Worm (Caenorhabditis elegans) whole organism, L3 larva: ENCODE data around the gene F54E4.4.

Experiments
- ceh-28 ChIP-seq: fragments of 150-350 bp; optimal IDR thresholded peaks from 2 replicates; lab custom pipeline; 2014; ENCODE audit warnings: missing biosample characterization, missing genetic modification reagents, missing genetic modification characterization
- daf-12 ChIP-seq: fragments of 150-350 bp; optimal IDR thresholded peaks from 2 replicates; lab custom pipeline; 2014; ENCODE audit warnings: missing biosample characterization, missing genetic modification reagents, missing genetic modification characterization
- elt-3 ChIP-seq, 3 experiments: fragments of 150-350 bp in 1 of 3; sonication (generic microtip) in 2 of 3; optimal IDR thresholded peaks; 2 replicates in 2 of 3; 4 replicates in 1 of 3; lab custom pipeline; 2014 to 2017; ENCODE audit warnings: missing biosample characterization in 3 of 3, missing genetic modification characterization in 3 of 3
- fkh-10 ChIP-seq: sonication (generic microtip); optimal IDR thresholded peaks from 2 replicates; lab custom pipeline; 2017; ENCODE audit warnings: missing biosample characterization, missing genetic modification reagents, missing genetic modification characterization
- lsy-12 ChIP-seq: sonication (generic microtip); optimal IDR thresholded peaks from 2 replicates; lab custom pipeline; 2016; ENCODE audit warnings: mild to moderate bottlenecking, missing genetic modification characterization, missing compliant biosample characterization
- mdl-1 ChIP-seq: fragments of 150-350 bp; optimal IDR thresholded peaks from 2 replicates; lab custom pipeline; 2014; ENCODE audit warnings: missing biosample characterization, missing genetic modification characterization
- mml-1 ChIP-seq: fragments of 150-350 bp; sonication (generic microtip); optimal IDR thresholded peaks from 3 replicates; lab custom pipeline; 2014; ENCODE audit warnings: missing biosample characterization, missing genetic modification characterization
- nfya-1 ChIP-seq: sonication (generic microtip); optimal IDR thresholded peaks from 2 replicates; lab custom pipeline; 2017; ENCODE audit warnings: missing genetic modification characterization, mild to moderate bottlenecking, missing compliant biosample characterization, antibody characterized with exemption, moderate library complexity; ENCODE audit not compliant: insufficient read depth
- nhr-23 ChIP-seq: fragments of 150-350 bp; optimal IDR thresholded peaks from 2 replicates; lab custom pipeline; 2014; ENCODE audit warnings: missing biosample characterization, missing genetic modification reagents, missing genetic modification characterization
- nhr-25 ChIP-seq: sonication (generic microtip); optimal IDR thresholded peaks from 2 replicates; lab custom pipeline; 2017; ENCODE audit warnings: missing biosample characterization, missing genetic modification characterization
- sea-2 ChIP-seq: fragments of 150-350 bp; sonication (generic microtip); optimal IDR thresholded peaks from 4 replicates; lab custom pipeline; 2014; ENCODE audit warnings: missing biosample characterization, missing genetic modification reagents, missing genetic modification characterization
- ztf-11 ChIP-seq: fragments of 150-350 bp; optimal IDR thresholded peaks from 2 replicates; lab custom pipeline; 2014; ENCODE audit warnings: missing biosample characterization, missing genetic modification characterization

F54E4.4 gene

DNA sequence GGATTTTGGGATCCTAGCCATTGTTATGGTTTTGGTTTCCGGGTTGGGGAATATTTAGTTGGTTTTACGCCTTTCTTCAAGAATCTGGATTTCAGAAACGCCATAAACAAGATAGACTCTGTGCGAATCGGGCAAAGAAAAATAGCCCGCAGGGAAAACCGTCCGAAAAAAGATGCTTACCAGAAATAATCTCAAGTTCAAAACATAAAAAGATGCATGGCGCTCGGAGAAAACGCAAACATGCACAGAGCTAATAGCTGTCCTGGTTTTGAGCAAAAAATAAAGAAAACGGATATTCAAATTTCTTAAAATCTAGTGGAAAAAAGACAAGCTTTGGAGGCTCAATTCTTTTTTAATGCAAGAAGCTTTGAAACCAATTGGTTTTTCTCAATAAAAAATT is 46.0 kb downstream of the F54E4.4 start, which contains the start of gene C44H4.6:
C44H4.6 (minus strand) TSS at position 101 of the 400 bp plus-strand sequence.
- TF ChIP-seq sea-2 (GFP tag; lab: Kevin White, UChicago), result no peak
- TF ChIP-seq nhr-23 (tag; lab: Kevin White, UChicago), result no peak
- TF ChIP-seq elt-3 (tag; optimal IDR thresholded peaks at IDR 0.05; lab: Kevin White, UChicago), result no peak
- TF ChIP-seq mdl-1 (tag; lab: Kevin White, UChicago), result no peak

DNA sequence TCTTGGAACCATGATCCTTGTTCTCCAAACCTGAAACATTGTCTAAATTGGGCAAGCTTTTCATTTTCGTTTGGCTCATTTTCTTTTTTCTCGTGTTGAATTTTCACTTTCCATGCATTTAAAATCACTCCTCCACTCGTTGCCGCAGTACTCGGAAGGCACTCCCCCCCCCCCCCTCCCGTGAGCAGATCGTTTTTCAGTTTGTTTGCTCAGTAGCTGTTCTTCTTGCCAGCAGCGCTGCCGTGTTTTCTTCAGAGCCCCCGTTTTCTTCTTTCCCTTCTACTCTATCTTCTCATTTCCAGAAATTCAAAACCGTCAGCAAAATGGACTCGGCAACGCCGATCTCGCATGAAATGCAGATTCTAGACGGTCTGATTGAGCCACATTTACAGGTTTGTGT is 50.5 kb downstream of the F54E4.4 start, which contains the start of gene C44H4.8:
C44H4.8 (plus strand) TSS at position 301 of the 400 bp plus-strand sequence.
- no peak for TF ChIP-seq lsy-12 (tag; lab: Kevin White, UChicago)
- no peak for TF ChIP-seq mml-1 (tag; lab: Kevin White, UChicago)
- no peak for TF ChIP-seq daf-12 (tag; lab: Kevin White, UChicago)
- no peak for TF ChIP-seq mdl-1 (tag; lab: Kevin White, UChicago)
- TF ChIP-seq ztf-11 (tag; lab: Kevin White, UChicago), result no peak
- TF ChIP-seq, all 47 proteins: peak for 0

- TF ChIP-seq nhr-23 (tag; lab: Kevin White, UChicago) (no peak), nfya-1 (tag; lab: Kevin White, UChicago) (no peak), nhr-25 (tag; lab: Kevin White, UChicago) (no peak), fkh-10 (GFP tag; lab: Kevin White, UChicago) (peak; percentile 91), ceh-28 (tag; lab: Kevin White, UChicago) (no peak)
- TF ChIP-seq, all 47 proteins: peak for 1
Measured at ce11 chrX:14593206-14593605, 52.1 kb downstream of the F54E4.4 start.
